Fruit fly (Drosophila melanogaster) whole organism, prepupa: ENCODE data around the gene sqz.
A peak's percentile ranks its signal among the peaks of the same experiment; 100 is the strongest.

Experiments used
- CG16779 ChIP-seq: fragments of 200-800 bp; sonication (Bioruptor generic); optimal IDR thresholded peaks from 3 replicates; lab custom pipeline; 2017; ENCODE audit warnings: missing biosample characterization, mild to moderate bottlenecking, missing genetic modification characterization
- CG7368 ChIP-seq: fragments of 200-800 bp; sonication (Bioruptor generic); optimal IDR thresholded peaks from 3 replicates; lab custom pipeline; 2016; ENCODE audit warnings: missing biosample characterization, missing genetic modification characterization
- Sox102F ChIP-seq: fragments of 200-800 bp; sonication (Bioruptor generic); optimal IDR thresholded peaks from 2 replicates; lab custom pipeline; 2016; ENCODE audit warnings: missing biosample characterization, mild to moderate bottlenecking, missing genetic modification characterization

dm6 chr3R:19187717-19188149 lies 23.7 kb downstream of the sqz start:
- TF ChIP-seq CG16779 (peak; percentile 55), Sox102F (GFP tag; lab: Kevin White, UChicago) (peak; percentile 87), CG7368 (GFP tag; lab: Kevin White, UChicago) (peak; percentile 73)
